Fruit fly (Drosophila melanogaster): ENCODE measurements around the gene CG13894.

Gene CG13894

dm6 chr3L:700160-700917 lies 1.4 kb upstream of the CG13894 start:
- no peak for TF ChIP-seq CG8478 (optimal IDR thresholded peaks at IDR 0.05)
- TF ChIP-seq CTCF (optimal IDR thresholded peaks at IDR 0.05), result no peak

dm6 chr3L:699368-700150 lies 615 bp upstream of the CG13894 start:
- TF ChIP-seq CG8478 (optimal IDR thresholded peaks at IDR 0.05) (no peak), CTCF (optimal IDR thresholded peaks at IDR 0.05) (no peak)

dm6 chr3L:697724-698123 lies 1.2 kb downstream of the CG13894 start:
- TF ChIP-seq CTCF (optimal IDR thresholded peaks at IDR 0.05) (no peak), CG8478 (optimal IDR thresholded peaks at IDR 0.05) (no peak)

- TF ChIP-seq CG8478 (optimal IDR thresholded peaks at IDR 0.05) (no peak), CTCF (optimal IDR thresholded peaks at IDR 0.05) (no peak)
Observed at dm6 chr3L:697055-697427, 1.9 kb downstream of the CG13894 start.

dm6 chr3L:696404-697054 lies 2.4 kb downstream of the CG13894 start:
- no peak for TF ChIP-seq CG8478 (optimal IDR thresholded peaks at IDR 0.05)
- TF ChIP-seq CTCF (optimal IDR thresholded peaks at IDR 0.05), result no peak

DNA sequence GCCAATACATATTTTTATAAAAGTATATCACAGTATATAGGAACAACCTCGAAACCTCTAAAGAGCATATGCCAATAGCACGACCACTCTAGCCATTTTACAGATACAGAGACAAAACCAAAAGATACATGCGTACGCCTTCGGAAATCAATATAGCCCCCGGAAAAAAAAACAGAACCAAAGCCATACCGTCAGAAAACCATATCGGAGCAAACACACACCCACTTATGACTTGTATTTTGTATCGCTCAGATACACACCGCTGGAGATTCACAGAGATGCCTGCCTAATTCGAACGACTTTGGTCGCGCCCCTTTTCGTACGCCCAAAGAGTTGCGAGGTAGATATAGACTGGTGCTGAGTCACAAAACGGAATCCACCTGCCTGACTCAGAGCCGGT lies 3.4 kb downstream of the CG13894 start:
- no peak for TF ChIP-seq CG8478 (optimal IDR thresholded peaks at IDR 0.05)

DNA sequence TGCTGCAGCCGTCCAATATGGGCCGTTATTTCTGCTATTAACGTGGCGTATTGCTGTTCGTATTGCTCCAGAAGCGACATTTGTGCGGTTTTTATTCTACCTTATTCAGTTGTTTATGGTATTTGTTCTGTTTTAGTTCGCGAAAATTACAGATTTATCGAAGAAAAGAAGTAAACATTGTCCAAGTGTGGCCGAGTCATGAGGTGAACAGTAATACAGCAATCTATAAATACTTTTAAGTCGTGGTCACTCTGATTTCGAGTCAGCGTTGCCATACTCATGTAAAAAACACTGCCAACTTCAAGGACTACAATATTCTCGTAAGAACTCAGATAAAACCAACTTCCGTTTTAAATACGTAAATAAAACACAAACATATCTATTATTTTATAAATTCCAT lies 6.2 kb downstream of the CG13894 start, which contains the start of gene Vti1a:
Gene Vti1a, minus strand, starts transcription at position 221 of the 400 bp plus-strand sequence.
- TF ChIP-seq CG8478 (optimal IDR thresholded peaks at IDR 0.05), result no peak
- no peak for TF ChIP-seq CTCF (optimal IDR thresholded peaks at IDR 0.05)

DNA sequence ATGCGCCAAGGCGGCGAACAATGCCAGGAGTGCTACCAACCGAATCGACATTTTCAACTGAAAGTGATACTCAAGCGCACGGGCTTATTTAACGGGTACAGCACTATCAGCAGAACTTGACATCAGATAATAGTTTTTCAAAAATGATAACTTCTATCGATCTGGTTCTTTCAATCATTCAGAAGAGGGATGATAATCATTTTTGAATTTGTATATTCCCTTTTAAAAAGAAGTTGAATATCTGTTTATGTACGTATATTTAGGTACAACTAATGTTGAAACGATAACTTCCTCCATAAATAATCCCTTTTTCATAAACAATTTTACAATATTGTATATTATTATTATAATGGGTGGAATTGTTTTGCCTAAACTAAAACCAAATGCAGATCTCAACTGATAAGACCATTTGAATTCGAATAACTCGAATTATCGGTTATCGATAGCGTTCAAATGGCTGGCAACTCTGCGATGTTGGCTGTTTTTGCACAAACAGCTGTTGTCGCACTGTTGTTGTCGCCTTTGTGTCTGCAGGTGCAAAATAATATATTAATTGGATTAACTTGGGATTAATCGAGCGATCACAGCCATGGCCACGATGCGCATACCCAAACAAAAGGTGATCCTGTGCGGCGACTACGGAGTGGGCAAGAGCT lies 8.8 kb downstream of the CG13894 start, which contains the start of the genes CG32483 and RabX6:
Gene CG32483, minus strand, starts transcription at position 51 of the 656 bp plus-strand sequence.
Gene RabX6, plus strand, starts transcription at position 487 of the 656 bp plus-strand sequence.
- TF ChIP-seq CG8478 (optimal IDR thresholded peaks at IDR 0.05) (no peak), CTCF (optimal IDR thresholded peaks at IDR 0.05) (peak in 1 of 2 experiments; percentile 3)

- TF ChIP-seq CTCF (optimal IDR thresholded peaks at IDR 0.05), result no peak
- TF ChIP-seq CG8478 (optimal IDR thresholded peaks at IDR 0.05), result no peak
Observed at dm6 chr3L:687858-688257, 11.1 kb downstream of the CG13894 start, which contains the start of gene hiro. TSS of gene hiro (minus strand) at chr3L:687958.

DNA sequence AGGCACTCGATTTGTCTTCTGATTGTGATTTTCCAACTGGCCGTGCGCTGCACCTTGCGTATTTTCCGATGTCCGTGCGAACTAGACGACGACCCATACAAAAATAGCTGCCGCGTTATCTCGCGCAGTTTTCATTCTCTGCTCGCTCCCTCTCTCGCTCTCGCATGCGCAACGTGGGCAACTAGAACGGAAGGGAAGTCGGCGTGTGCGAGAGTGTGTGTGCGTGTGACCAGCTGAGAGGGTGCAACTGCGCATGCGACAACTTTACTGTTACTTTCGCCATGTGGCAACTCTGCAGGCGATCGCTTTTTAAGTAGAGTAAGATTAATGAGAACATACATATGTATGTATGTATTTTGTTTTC lies 13.5 kb downstream of the CG13894 start, which contains the start of gene ebd1:
Gene ebd1, minus strand, starts transcription at position 109 of the 364 bp plus-strand sequence.
- TF ChIP-seq CG8478 (optimal IDR thresholded peaks at IDR 0.05), result peak; percentile 40
- TF ChIP-seq CTCF (optimal IDR thresholded peaks at IDR 0.05), result no peak

- TF ChIP-seq CG8478 (optimal IDR thresholded peaks at IDR 0.05) (no peak), CTCF (optimal IDR thresholded peaks at IDR 0.05) (no peak)
Observed at dm6 chr3L:684749-685440, 14.0 kb downstream of the CG13894 start.

DNA sequence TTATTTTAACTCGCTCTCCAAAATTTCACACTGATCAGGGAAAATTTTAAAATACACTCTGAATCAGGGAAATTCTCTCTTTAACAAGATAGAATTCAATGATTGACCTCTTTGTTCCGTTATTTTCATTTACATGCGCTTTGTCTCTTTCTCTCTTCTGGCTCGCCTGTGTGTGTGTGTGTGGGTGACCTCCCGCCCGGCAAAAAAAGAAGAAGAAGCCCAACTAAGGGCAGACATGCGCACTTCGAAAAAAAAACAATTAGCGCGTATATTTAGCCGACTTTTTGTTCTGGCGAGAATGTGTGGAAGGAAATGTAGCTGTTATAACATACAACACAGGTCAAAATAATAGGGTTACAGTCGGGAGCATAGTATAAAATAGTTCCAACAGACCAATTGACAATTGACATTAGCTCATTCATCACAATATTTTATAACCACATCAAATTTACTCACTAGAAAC lies 16.5 kb downstream of the CG13894 start, which contains the start of gene CG3386:
Gene CG3386, minus strand, starts transcription at position 51 of the 463 bp plus-strand sequence.
- no peak for TF ChIP-seq CG8478 (optimal IDR thresholded peaks at IDR 0.05)
- TF ChIP-seq CTCF (optimal IDR thresholded peaks at IDR 0.05), result no peak

- no peak for TF ChIP-seq CG8478 (optimal IDR thresholded peaks at IDR 0.05)
- TF ChIP-seq CTCF (optimal IDR thresholded peaks at IDR 0.05), result no peak
Observed at dm6 chr3L:681793-682369, 17.1 kb downstream of the CG13894 start.

dm6 chr3L:680258-680657 lies 18.7 kb downstream of the CG13894 start, which contains the start of gene CG17129:
TSS of gene CG17129 (minus strand) at chr3L:680326.
- TF ChIP-seq CG8478 (optimal IDR thresholded peaks at IDR 0.05) (no peak), CTCF (optimal IDR thresholded peaks at IDR 0.05) (no peak)
